Worm (Caenorhabditis elegans) whole organism, late embryonic: ENCODE results near the gene clec-52.

Experiments
- K02D7.2 ChIP-seq: sonication (generic microtip); optimal IDR thresholded peaks from 2 replicates; lab custom pipeline; 2017; ENCODE audit warnings: mild to moderate bottlenecking, missing genetic modification characterization, missing compliant biosample characterization
- T23F11.4 ChIP-seq: fragments of 200-800 bp; sonication (Bioruptor generic); optimal IDR thresholded peaks from 2 replicates; lab custom pipeline; 2018; ENCODE audit warnings: mild to moderate bottlenecking, missing genetic modification characterization, missing compliant biosample characterization
- Y22D7AL.16 ChIP-seq: sonication (generic microtip); optimal IDR thresholded peaks from 2 replicates; lab custom pipeline; 2016; ENCODE audit warnings: missing genetic modification characterization, missing compliant biosample characterization
- ama-1 ChIP-seq: fragments of 150-350 bp; optimal IDR thresholded peaks from 2 replicates; lab custom pipeline; 2014
- ceh-14 ChIP-seq: sonication (generic microtip); optimal IDR thresholded peaks from 2 replicates; lab custom pipeline; 2016; ENCODE audit warnings: missing genotype, missing genetic modification characterization, missing compliant biosample characterization
- ceh-18 ChIP-seq: sonication (generic microtip); optimal IDR thresholded peaks from 2 replicates; lab custom pipeline; 2016; ENCODE audit warnings: missing genetic modification characterization, missing compliant biosample characterization
- ceh-2 ChIP-seq: sonication (generic microtip); optimal IDR thresholded peaks from 2 replicates; lab custom pipeline; 2016; ENCODE audit warnings: missing genotype, missing genetic modification characterization, missing compliant biosample characterization
- ceh-30 ChIP-seq: fragments of 150-350 bp; optimal IDR thresholded peaks from 2 replicates; lab custom pipeline; 2014; ENCODE audit warnings: missing biosample characterization, missing genetic modification characterization
- ceh-31 ChIP-seq: sonication (generic microtip); optimal IDR thresholded peaks from 2 replicates; lab custom pipeline; 2016; ENCODE audit warnings: missing genetic modification characterization, missing compliant biosample characterization
- ceh-34 ChIP-seq: sonication (generic microtip); optimal IDR thresholded peaks from 2 replicates; lab custom pipeline; 2016; ENCODE audit warnings: mild to moderate bottlenecking, missing genetic modification characterization, missing compliant biosample characterization
- ceh-45 ChIP-seq: fragments of 200-800 bp; sonication (Bioruptor generic); IDR thresholded peaks from 2 replicates; pipeline ENCODE4 v1.3.6; 2022; ENCODE audit warnings: missing genetic modification reagents, missing genetic modification characterization, missing compliant biosample characterization
- ceh-9 ChIP-seq: sonication (generic microtip); optimal IDR thresholded peaks from 2 replicates; lab custom pipeline; 2016; ENCODE audit warnings: mild to moderate bottlenecking, missing genetic modification characterization, inconsistent platforms, missing compliant biosample characterization
- che-1 ChIP-seq: sonication (generic microtip); optimal IDR thresholded peaks from 2 replicates; lab custom pipeline; 2016; ENCODE audit warnings: mild to moderate bottlenecking, missing genetic modification characterization, missing compliant biosample characterization
- dve-1 ChIP-seq: sonication (generic microtip); optimal IDR thresholded peaks from 2 replicates; lab custom pipeline; 2017; ENCODE audit warnings: antibody characterized with exemption, mild to moderate bottlenecking, missing genetic modification characterization, missing compliant biosample characterization
- elt-2 ChIP-seq: sonication (generic microtip); optimal IDR thresholded peaks from 2 replicates; lab custom pipeline; 2016; ENCODE audit warnings: missing genetic modification reagents, missing genetic modification characterization, missing compliant biosample characterization
- elt-4 ChIP-seq: sonication (generic microtip); optimal IDR thresholded peaks from 2 replicates; lab custom pipeline; 2016; ENCODE audit warnings: missing genetic modification characterization, missing compliant biosample characterization
- ets-4 ChIP-seq: sonication (generic microtip); optimal IDR thresholded peaks from 2 replicates; lab custom pipeline; 2016; ENCODE audit warnings: missing genetic modification characterization, missing compliant biosample characterization
- gmeb-2 ChIP-seq: sonication (generic microtip); optimal IDR thresholded peaks from 2 replicates; lab custom pipeline; 2016; ENCODE audit warnings: missing genetic modification characterization, inconsistent platforms, missing compliant biosample characterization
- hlh-13 ChIP-seq: fragments of 200-800 bp; sonication (Bioruptor generic); optimal IDR thresholded peaks from 2 replicates; lab custom pipeline; 2018; ENCODE audit warnings: mild to moderate bottlenecking, missing genetic modification characterization, missing compliant biosample characterization
- hlh-30 ChIP-seq: sonication (generic microtip); optimal IDR thresholded peaks from 2 replicates; lab custom pipeline; 2017; ENCODE audit warnings: antibody characterized with exemption, missing genetic modification characterization, missing compliant biosample characterization; ENCODE audit not compliant: insufficient read depth
- hlh-6 ChIP-seq: sonication (generic microtip); optimal IDR thresholded peaks from 2 replicates; lab custom pipeline; 2016; ENCODE audit warnings: missing genotype, missing genetic modification characterization, missing compliant biosample characterization
- hlh-8 ChIP-seq: sonication (generic microtip); optimal IDR thresholded peaks from 2 replicates; lab custom pipeline; 2016; ENCODE audit warnings: missing genotype, missing genetic modification characterization, missing compliant biosample characterization
- mec-3 ChIP-seq: sonication (generic microtip); optimal IDR thresholded peaks from 2 replicates; lab custom pipeline; 2016; ENCODE audit warnings: borderline replicate concordance, missing genetic modification characterization, missing compliant biosample characterization
- nfya-1 ChIP-seq: sonication (generic microtip); optimal IDR thresholded peaks from 2 replicates; lab custom pipeline; 2017; ENCODE audit warnings: missing genetic modification characterization, mild to moderate bottlenecking, missing compliant biosample characterization, antibody characterized with exemption, moderate library complexity
- nhr-11 ChIP-seq: fragments of 150-350 bp; optimal IDR thresholded peaks from 2 replicates; lab custom pipeline; 2014; ENCODE audit warnings: missing biosample characterization, missing genetic modification characterization
- pag-3 ChIP-seq: sonication (generic microtip); optimal IDR thresholded peaks from 2 replicates; lab custom pipeline; 2016; ENCODE audit warnings: missing compliant biosample characterization, missing genetic modification characterization, borderline replicate concordance
- pax-1 ChIP-seq: fragments of 150-350 bp; optimal IDR thresholded peaks from 2 replicates; lab custom pipeline; 2014; ENCODE audit warnings: missing biosample characterization, missing genetic modification characterization
- ref-2 ChIP-seq: sonication (generic microtip); optimal IDR thresholded peaks from 2 replicates; lab custom pipeline; 2016; ENCODE audit warnings: missing genetic modification characterization, missing compliant biosample characterization
- rnt-1 ChIP-seq: sonication (generic microtip); optimal IDR thresholded peaks from 2 replicates; lab custom pipeline; 2016; ENCODE audit warnings: missing genetic modification characterization, missing compliant biosample characterization
- sox-2 ChIP-seq: fragments of 200-800 bp; sonication (Bioruptor generic); IDR thresholded peaks from 2 replicates; pipeline ENCODE4 v1.3.6; 2022; ENCODE audit warnings: missing genetic modification reagents, missing genetic modification characterization, missing compliant biosample characterization
- sox-4 ChIP-seq: sonication (generic microtip); optimal IDR thresholded peaks from 2 replicates; lab custom pipeline; 2017; ENCODE audit warnings: mild to moderate bottlenecking, missing genetic modification characterization, inconsistent platforms, missing compliant biosample characterization
- syd-9 ChIP-seq: sonication (generic microtip); optimal IDR thresholded peaks from 2 replicates; lab custom pipeline; 2016; ENCODE audit warnings: mild to moderate bottlenecking, missing genetic modification characterization, moderate library complexity, missing compliant biosample characterization
- tbx-2 ChIP-seq: sonication (generic microtip); optimal IDR thresholded peaks from 2 replicates; lab custom pipeline; 2016; ENCODE audit warnings: missing genetic modification characterization, missing compliant biosample characterization
- ttx-3 ChIP-seq: sonication (generic microtip); optimal IDR thresholded peaks from 2 replicates; lab custom pipeline; 2016; ENCODE audit warnings: missing genetic modification reagents, missing genetic modification characterization, missing compliant biosample characterization
- unc-42 ChIP-seq: sonication (generic microtip); optimal IDR thresholded peaks from 2 replicates; lab custom pipeline; 2016; ENCODE audit warnings: missing genotype, missing genetic modification characterization, missing compliant biosample characterization
- unc-55 ChIP-seq: sonication (generic microtip); optimal IDR thresholded peaks from 2 replicates; lab custom pipeline; 2017; ENCODE audit warnings: missing biosample characterization, missing genetic modification reagents, missing genetic modification characterization

clec-52 gene

DNA sequence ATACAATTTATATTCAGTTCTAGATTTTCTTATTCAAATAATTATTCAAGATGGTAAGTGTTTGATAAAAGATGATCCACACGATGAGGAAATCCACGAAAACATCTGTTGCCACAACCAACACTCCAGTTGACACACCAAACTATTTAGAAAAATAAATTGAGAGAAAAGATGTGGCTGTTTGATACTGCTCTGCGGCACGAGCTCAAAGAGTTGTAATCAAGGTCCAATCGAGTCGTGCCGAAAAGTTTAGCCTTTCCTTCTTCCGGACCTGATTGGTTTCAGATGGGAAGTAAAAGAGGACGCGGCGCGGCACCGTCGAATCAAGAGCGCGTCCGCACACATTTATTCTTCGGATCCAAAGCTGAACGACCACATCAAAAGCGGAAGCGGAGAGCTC, 32.0 kb downstream of the clec-52 start:
- no peak for TF ChIP-seq ceh-2 (tag; lab: Kevin White, UChicago)
- TF ChIP-seq unc-55 (GFP tag; lab: Kevin White, UChicago), result no peak
- TF ChIP-seq ttx-3 (tag; lab: Kevin White, UChicago), result no peak
- TF ChIP-seq ceh-14 (tag; lab: Kevin White, UChicago), result no peak
- no peak for TF ChIP-seq ceh-30
- no peak for TF ChIP-seq nhr-11 (tag; lab: Kevin White, UChicago)
- no peak for TF ChIP-seq K02D7.2 (tag; lab: Kevin White, UChicago)
- no peak for TF ChIP-seq sox-2 (GFP tag; lab: Robert Waterston, UW)
- TF ChIP-seq ceh-18 (tag; lab: Kevin White, UChicago), result no peak
- TF ChIP-seq Y22D7AL.16 (tag; lab: Kevin White, UChicago), result no peak
- no peak for TF ChIP-seq sox-4
- TF ChIP-seq gmeb-2 (tag; lab: Kevin White, UChicago), result no peak
- TF ChIP-seq hlh-13 (GFP tag; lab: Kevin White, UChicago), result no peak
- no peak for TF ChIP-seq hlh-8 (tag; lab: Kevin White, UChicago)
- TF ChIP-seq ama-1, result no peak

DNA sequence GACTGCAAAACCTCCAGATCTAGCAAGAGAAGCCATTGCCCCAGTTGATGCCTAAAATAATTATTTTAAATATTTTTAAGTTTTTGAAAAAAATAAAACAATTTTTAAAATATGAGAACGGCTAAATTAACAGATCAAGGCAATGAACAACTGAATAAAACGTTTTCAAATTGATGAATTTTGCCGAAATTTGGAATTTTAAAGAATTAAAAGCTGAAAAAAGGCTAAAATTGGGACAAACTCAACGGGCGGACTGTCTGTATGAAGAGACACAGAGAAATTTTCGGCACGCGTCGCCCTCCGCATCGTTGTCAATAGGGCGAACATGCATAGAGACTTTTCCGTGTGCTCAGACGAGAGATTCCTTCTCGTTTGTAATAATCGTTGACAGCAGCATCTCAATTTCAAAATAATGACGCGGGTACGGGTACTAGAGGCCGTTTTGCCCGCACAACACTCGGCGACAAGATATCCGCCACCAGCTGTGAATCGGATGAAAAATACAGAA, 32.5 kb downstream of the clec-52 start, which contains the start of the genes isp-1 and islo-1:
isp-1 (minus strand) TSS at position 51 of the 508 bp plus-strand sequence.
islo-1 (plus strand) TSS at position 385 of the 508 bp plus-strand sequence.
- no peak for TF ChIP-seq syd-9 (tag; lab: Kevin White, UChicago)
- peak; percentile 55 for TF ChIP-seq tbx-2
- TF ChIP-seq ref-2 (tag; lab: Kevin White, UChicago), result peak; percentile 56
- peak; percentile 55 for TF ChIP-seq ceh-31 (tag; lab: Kevin White, UChicago)
- TF ChIP-seq ceh-34 (tag; lab: Kevin White, UChicago), result peak; percentile 34
- no peak for TF ChIP-seq ceh-9 (tag; lab: Kevin White, UChicago)
- TF ChIP-seq unc-55 (GFP tag; lab: Kevin White, UChicago), result peak; percentile 17
- no peak for TF ChIP-seq ama-1
- TF ChIP-seq ceh-18 (tag; lab: Kevin White, UChicago), result peak; percentile 79
- peak; percentile 60 for TF ChIP-seq nfya-1 (tag; lab: Kevin White, UChicago)
- TF ChIP-seq elt-2 (tag; lab: Kevin White, UChicago), result peak; percentile 36
- TF ChIP-seq hlh-30 (tag; lab: Kevin White, UChicago), result peak; percentile 41
- no peak for TF ChIP-seq dve-1 (tag; lab: Kevin White, UChicago)
- peak; percentile 50 for TF ChIP-seq rnt-1
- peak; percentile 4 for TF ChIP-seq unc-42
- TF ChIP-seq hlh-13 (GFP tag; lab: Kevin White, UChicago), result no peak
- no peak for TF ChIP-seq hlh-6
- no peak for TF ChIP-seq elt-4 (tag; lab: Kevin White, UChicago)
- no peak for TF ChIP-seq ceh-45

DNA sequence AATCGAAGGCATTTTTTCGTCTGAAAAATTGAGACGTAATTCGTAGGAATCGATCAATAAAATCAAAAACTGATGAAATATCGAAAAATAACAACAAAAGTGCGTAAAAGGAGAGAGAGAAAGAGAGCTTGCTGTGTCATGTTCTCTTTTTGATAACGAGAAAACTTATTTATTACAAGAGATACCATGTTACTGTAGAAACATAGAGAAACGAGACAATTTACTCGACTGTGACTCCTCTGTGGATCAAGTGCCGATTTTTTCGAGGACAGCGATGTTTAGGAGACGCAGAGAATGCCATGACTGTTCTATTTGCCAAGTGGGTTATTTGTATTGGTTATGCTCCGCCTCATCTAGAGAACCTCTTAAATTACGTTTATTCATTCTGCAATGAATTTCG, 35.0 kb downstream of the clec-52 start, which contains the start of gene sph-1:
sph-1 (minus strand) TSS at position 23 of the 400 bp plus-strand sequence.
- TF ChIP-seq ets-4 (tag; lab: Kevin White, UChicago) (no peak), elt-2 (tag; lab: Kevin White, UChicago) (peak; percentile 58), nhr-11 (tag; lab: Kevin White, UChicago) (no peak), T23F11.4 (no peak), che-1 (tag; lab: Kevin White, UChicago) (no peak), dve-1 (tag; lab: Kevin White, UChicago) (peak; percentile 31), mec-3 (tag; lab: Kevin White, UChicago) (no peak), pax-1 (tag; lab: Kevin White, UChicago) (peak; percentile 74)

ce11 chrIV:8130131-8130611, 38.4 kb downstream of the clec-52 start, which contains the start of the genes ndub-11 and moc-3:
ndub-11 (minus strand) TSS chrIV:8130231.
moc-3 (plus strand) TSS chrIV:8130561.
- TF ChIP-seq syd-9 (tag; lab: Kevin White, UChicago), result no peak
- TF ChIP-seq rnt-1, result no peak
- no peak for TF ChIP-seq pag-3 (tag; lab: Kevin White, UChicago)
- TF ChIP-seq nhr-11 (tag; lab: Kevin White, UChicago), result no peak
